Worm (Caenorhabditis elegans): ENCODE measurements around the gene B0464.9.

- TF ChIP-seq flt-1 (GFP tag; IDR thresholded peaks at IDR 0.05) (no peak), tab-1 (GFP tag; IDR thresholded peaks at IDR 0.05) (no peak), med-1 (GFP tag; optimal IDR thresholded peaks at IDR 0.05; ENCODE audit: insufficient read depth) (no peak), ztf-23 (GFP tag; IDR thresholded peaks at IDR 0.05) (no peak), cog-1 (tag; optimal IDR thresholded peaks at IDR 0.05) (no peak), ref-1 (GFP tag; conservative IDR thresholded peaks at IDR 0.05) (no peak), T22C8.4 (GFP tag; IDR thresholded peaks at IDR 0.05) (no peak), ztf-29 (GFP tag; IDR thresholded peaks at IDR 0.05) (no peak)
Observed at ce11 chrIII:9482423-9482993, 16.9 kb downstream of the B0464.9 start.
